Worm (Caenorhabditis elegans): Measurements from ENCODE around the gene F53H1.4.
"Not testable (repeated sequence)": the region's sequence is repeated elsewhere in the genome, so short reads cannot be mapped to it uniquely, and the experiment has no call there.

DNA sequence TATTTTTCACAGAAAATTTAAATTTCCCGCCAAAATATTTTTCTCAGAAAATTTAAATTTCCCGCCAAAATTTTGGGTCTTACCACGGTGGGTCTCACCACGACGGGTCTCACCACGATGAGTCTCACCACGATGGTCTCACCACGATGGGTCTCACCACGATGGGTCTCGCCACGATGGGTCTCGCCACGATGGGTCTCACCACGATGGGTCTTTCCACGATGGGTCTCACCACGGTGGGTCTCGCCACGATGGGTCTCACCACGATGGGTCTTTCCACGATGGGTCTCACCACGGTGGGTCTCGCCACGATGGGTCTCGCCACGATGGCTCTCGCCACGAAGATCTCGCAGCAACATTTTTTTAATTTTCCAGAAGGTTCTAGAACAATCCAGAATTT lies 35.5 kb downstream of the F53H1.4 start:
- TF ChIP-seq efl-1 (GFP tag; optimal IDR thresholded peaks at IDR 0.05); nfya-2 (GFP tag; IDR thresholded peaks at IDR 0.05); F49E8.2 (tag; optimal IDR thresholded peaks at IDR 0.05; ENCODE audit: insufficient read depth); unc-62 (GFP tag; optimal IDR thresholded peaks at IDR 0.05); dpl-1 (GFP tag; optimal IDR thresholded peaks at IDR 0.05); pha-4 (tag; optimal IDR thresholded peaks at IDR 0.05); T07F8.4 (tag; optimal IDR thresholded peaks at IDR 0.05): not testable (repeated sequence)

Data from whole organism, young adult.